Fruit fly (Drosophila melanogaster) whole organism, embryonic: Measurements from ENCODE around the gene CG7907.

ENCODE experiments used
- BtbVII ChIP-seq: fragments of 200-800 bp; sonication (Bioruptor generic); optimal IDR thresholded peaks from 3 replicates; lab custom pipeline; 2017; ENCODE audit warnings: missing biosample characterization, mild to moderate bottlenecking, missing genetic modification characterization
- CG10431 ChIP-seq: fragments of 200-800 bp; sonication (Bioruptor generic); optimal IDR thresholded peaks from 3 replicates; lab custom pipeline; 2018; ENCODE audit warnings: missing biosample characterization, mild to moderate bottlenecking, missing genetic modification characterization
- CG10543 ChIP-seq: fragments of 200-800 bp; sonication (Bioruptor generic); optimal IDR thresholded peaks from 3 replicates; lab custom pipeline; 2017; ENCODE audit warnings: missing biosample characterization, mild to moderate bottlenecking, missing genetic modification characterization, moderate library complexity
- CG11456 ChIP-seq: fragments of 200-800 bp; sonication (Bioruptor generic); IDR thresholded peaks from 3 replicates; pipeline ENCODE4 v1.3.6; 2022; ENCODE audit warnings: missing biosample characterization, missing genetic modification characterization
- CG11695 ChIP-seq: fragments of 200-800 bp; sonication (Bioruptor generic); IDR thresholded peaks from 3 replicates; pipeline ENCODE4 v1.3.6; 2022; ENCODE audit warnings: missing biosample characterization, missing genetic modification characterization
- CG12942 ChIP-seq: fragments of 200-800 bp; sonication (Bioruptor generic); optimal IDR thresholded peaks from 3 replicates; lab custom pipeline; 2016; ENCODE audit warnings: missing biosample characterization, missing genetic modification characterization
- CG13775 ChIP-seq: fragments of 200-800 bp; sonication (Bioruptor generic); optimal IDR thresholded peaks from 3 replicates; lab custom pipeline; 2017; ENCODE audit warnings: missing biosample characterization, mild to moderate bottlenecking, missing genetic modification characterization
- CG15073 ChIP-seq: fragments of 200-800 bp; sonication (Bioruptor generic); optimal IDR thresholded peaks from 2 replicates; lab custom pipeline; 2016; ENCODE audit warnings: missing biosample characterization, missing genetic modification characterization
- CG17186 ChIP-seq: fragments of 200-800 bp; sonication (Bioruptor generic); optimal IDR thresholded peaks from 3 replicates; lab custom pipeline; 2017; ENCODE audit warnings: missing biosample characterization, missing genetic modification reagents, missing genetic modification characterization
- CG17359 ChIP-seq: fragments of 200-800 bp; sonication (Bioruptor generic); optimal IDR thresholded peaks from 3 replicates; lab custom pipeline; 2018; ENCODE audit warnings: missing biosample characterization, mild to moderate bottlenecking, missing genetic modification characterization, moderate library complexity
- CG17802 ChIP-seq: fragments of 200-800 bp; sonication (Bioruptor generic); optimal IDR thresholded peaks from 2 replicates; lab custom pipeline; 2018; ENCODE audit warnings: missing biosample characterization, mild to moderate bottlenecking, missing genetic modification characterization, moderate library complexity
- CG17829 ChIP-seq: fragments of 200-800 bp; optimal IDR thresholded peaks from 2 replicates; lab custom pipeline; 2019; ENCODE audit warnings: missing biosample characterization, mild to moderate bottlenecking, missing genetic modification characterization, moderate library complexity
- CG1832 ChIP-seq: fragments of 200-800 bp; sonication (Bioruptor generic); optimal IDR thresholded peaks from 2 replicates; lab custom pipeline; 2017; ENCODE audit warnings: missing biosample characterization, mild to moderate bottlenecking, missing genetic modification characterization, inconsistent platforms
- CG18476 ChIP-seq: fragments of 200-800 bp; sonication (Bioruptor generic); optimal IDR thresholded peaks from 2 replicates; lab custom pipeline; 2016; ENCODE audit warnings: missing biosample characterization, mild to moderate bottlenecking, missing genetic modification characterization
- CG2678 ChIP-seq: fragments of 200-800 bp; sonication (Bioruptor generic); optimal IDR thresholded peaks from 3 replicates; lab custom pipeline; 2019; ENCODE audit warnings: missing biosample characterization, mild to moderate bottlenecking, missing genetic modification characterization, moderate library complexity
- CG31365 ChIP-seq: fragments of 200-800 bp; sonication (Bioruptor generic); optimal IDR thresholded peaks from 2 replicates; lab custom pipeline; 2018; ENCODE audit warnings: missing biosample characterization, mild to moderate bottlenecking, missing genetic modification characterization
- CG32772 ChIP-seq: fragments of 200-800 bp; sonication (Bioruptor generic); IDR thresholded peaks from 2 replicates; pipeline ENCODE4 v1.3.6; 2022; ENCODE audit warnings: missing biosample characterization, missing genetic modification characterization
- CG3281 ChIP-seq: fragments of 200-800 bp; sonication (Bioruptor generic); optimal IDR thresholded peaks from 3 replicates; lab custom pipeline; 2017; ENCODE audit warnings: missing biosample characterization, mild to moderate bottlenecking, missing genetic modification characterization
- CG3847 ChIP-seq: fragments of 200-800 bp; sonication (Bioruptor generic); IDR thresholded peaks from 2 replicates; pipeline ENCODE4 v1.3.6; 2022; ENCODE audit warnings: missing biosample characterization, missing genetic modification characterization
- CG4360 ChIP-seq: fragments of 200-800 bp; sonication (Bioruptor generic); IDR thresholded peaks from 2 replicates; pipeline ENCODE4 v1.3.6; 2022; ENCODE audit warnings: missing biosample characterization, missing genetic modification characterization
- CG7357 ChIP-seq: fragments of 200-800 bp; sonication (Bioruptor generic); IDR thresholded peaks from 3 replicates; pipeline ENCODE4 v1.3.6; 2022; ENCODE audit warnings: missing biosample characterization, missing genetic modification characterization
- CG8089 ChIP-seq: fragments of 200-800 bp; sonication (Bioruptor generic); optimal IDR thresholded peaks from 3 replicates; lab custom pipeline; 2016; ENCODE audit warnings: missing biosample characterization, missing genetic modification characterization
- CoRest ChIP-seq: fragments of 200-800 bp; sonication (Bioruptor generic); optimal IDR thresholded peaks from 3 replicates; lab custom pipeline; 2018; ENCODE audit warnings: missing biosample characterization, mild to moderate bottlenecking, missing genetic modification characterization, moderate library complexity
- D ChIP-seq, 2 experiments: fragments of 200-800 bp in 1 of 2; fragments of >200 bp in 1 of 2; sonication (Bioruptor generic) in 1 of 2; optimal IDR thresholded peaks; 2 replicates in 1 of 2; 3 replicates in 1 of 2; lab custom pipeline; 2017; ENCODE audit warnings: mild to moderate bottlenecking in 1 of 2, missing biosample characterization in 1 of 2, missing genetic modification characterization in 1 of 2, missing genetic modification reagents in 1 of 2
- D19A ChIP-seq: fragments of 200-800 bp; optimal IDR thresholded peaks from 3 replicates; lab custom pipeline; 2019; ENCODE audit warnings: missing biosample characterization, mild to moderate bottlenecking, missing genetic modification characterization, moderate library complexity
- Deaf1 ChIP-seq: fragments of 200-800 bp; optimal IDR thresholded peaks from 3 replicates; lab custom pipeline; 2019; ENCODE audit warnings: missing biosample characterization, mild to moderate bottlenecking, missing genetic modification characterization, moderate library complexity
- H15 ChIP-seq: fragments of 200-800 bp; sonication (Bioruptor generic); IDR thresholded peaks from 3 replicates; pipeline ENCODE4 v1.3.6; 2022; ENCODE audit warnings: missing biosample characterization, missing genetic modification characterization
- HLH3B ChIP-seq: fragments of 200-800 bp; sonication (Bioruptor generic); IDR thresholded peaks from 2 replicates; pipeline ENCODE4 v1.3.6; 2022; ENCODE audit warnings: missing biosample characterization, missing genetic modification characterization
- Meics ChIP-seq: fragments of 200-800 bp; sonication (Bioruptor generic); optimal IDR thresholded peaks from 2 replicates; lab custom pipeline; 2017; ENCODE audit warnings: missing biosample characterization, mild to moderate bottlenecking, missing genetic modification characterization
- Nf-YC ChIP-seq: fragments of 200-800 bp; optimal IDR thresholded peaks from 3 replicates; lab custom pipeline; 2019; ENCODE audit warnings: missing biosample characterization, mild to moderate bottlenecking, missing genetic modification characterization, moderate library complexity
- Ravus ChIP-seq: fragments of 200-800 bp; sonication (Bioruptor generic); IDR thresholded peaks from 2 replicates; pipeline ENCODE4 v1.3.6; 2022; ENCODE audit warnings: missing biosample characterization, missing genetic modification characterization
- Sry-δ ChIP-seq: fragments of 200-800 bp; sonication (Bioruptor generic); optimal IDR thresholded peaks from 2 replicates; lab custom pipeline; 2016; ENCODE audit warnings: missing biosample characterization, missing genetic modification characterization
- Taf1 ChIP-seq: fragments of 200-800 bp; sonication (Bioruptor generic); IDR thresholded peaks from 2 replicates; pipeline ENCODE4 v1.3.6; 2022; ENCODE audit warnings: missing biosample characterization, missing genetic modification characterization
- ara ChIP-seq: fragments of 200-800 bp; sonication (Bioruptor generic); IDR thresholded peaks from 2 replicates; pipeline ENCODE4 v1.3.6; 2022; ENCODE audit warnings: missing biosample characterization, missing genetic modification characterization
- bcd ChIP-seq: fragments of 200-800 bp; sonication (Bioruptor generic); optimal IDR thresholded peaks from 2 replicates; lab custom pipeline; 2017; ENCODE audit warnings: missing biosample characterization, mild to moderate bottlenecking, missing genetic modification characterization
- hb ChIP-seq: fragments of 200-800 bp; sonication (Bioruptor generic); IDR thresholded peaks from 3 replicates; pipeline ENCODE4 v1.3.6; 2022; ENCODE audit warnings: missing biosample characterization, missing genetic modification characterization; ENCODE audit not compliant: partially characterized antibody
- lilli ChIP-seq: fragments of 200-800 bp; sonication (Bioruptor generic); optimal IDR thresholded peaks from 3 replicates; lab custom pipeline; 2016; ENCODE audit warnings: missing biosample characterization, missing genetic modification characterization
- pb ChIP-seq: fragments of 200-800 bp; sonication (Bioruptor generic); optimal IDR thresholded peaks from 3 replicates; lab custom pipeline; 2016; ENCODE audit warnings: missing biosample characterization, missing genetic modification characterization
- pros ChIP-seq: fragments of 200-800 bp; sonication (Bioruptor generic); optimal IDR thresholded peaks from 3 replicates; lab custom pipeline; 2019; ENCODE audit warnings: missing biosample characterization, mild to moderate bottlenecking, missing genetic modification characterization, moderate library complexity
- pum ChIP-seq: fragments of 200-800 bp; sonication (Bioruptor generic); optimal IDR thresholded peaks from 2 replicates; lab custom pipeline; 2016; ENCODE audit warnings: missing biosample characterization, missing genetic modification characterization
- row ChIP-seq: fragments of 200-800 bp; sonication (Bioruptor generic); IDR thresholded peaks from 3 replicates; pipeline ENCODE4 v1.3.6; 2022; ENCODE audit warnings: missing biosample characterization, missing genetic modification characterization
- scrt ChIP-seq: fragments of 200-800 bp; sonication (Bioruptor generic); optimal IDR thresholded peaks from 2 replicates; lab custom pipeline; 2018; ENCODE audit warnings: missing biosample characterization, mild to moderate bottlenecking, missing genetic modification characterization, moderate library complexity
- sens-2 ChIP-seq: fragments of 200-800 bp; sonication (Bioruptor generic); IDR thresholded peaks from 2 replicates; pipeline ENCODE4 v1.3.6; 2022; ENCODE audit warnings: missing biosample characterization, missing genetic modification characterization
- shn ChIP-seq: fragments of 200-800 bp; sonication (Bioruptor generic); optimal IDR thresholded peaks from 3 replicates; lab custom pipeline; 2016; ENCODE audit warnings: missing biosample characterization, missing genetic modification characterization
- slou ChIP-seq: fragments of 200-800 bp; sonication (Bioruptor generic); optimal IDR thresholded peaks from 3 replicates; lab custom pipeline; 2016; ENCODE audit warnings: missing biosample characterization, missing genetic modification characterization
- twi ChIP-seq: fragments of 200-800 bp; optimal IDR thresholded peaks from 2 replicates; lab custom pipeline; 2019; ENCODE audit warnings: missing biosample characterization, mild to moderate bottlenecking, missing genetic modification characterization, moderate library complexity
- unc-4 ChIP-seq: fragments of 200-800 bp; sonication (Bioruptor generic); IDR thresholded peaks from 2 replicates; pipeline ENCODE4 v1.3.6; 2022; ENCODE audit warnings: missing biosample characterization, missing genetic modification characterization; ENCODE audit not compliant: partially characterized antibody
- vfl ChIP-seq: fragments of 200-800 bp; sonication (Bioruptor generic); optimal IDR thresholded peaks from 2 replicates; lab custom pipeline; 2016; ENCODE audit warnings: missing biosample characterization, missing genetic modification characterization
- vnd ChIP-seq: fragments of 200-800 bp; sonication (Bioruptor generic); IDR thresholded peaks from 3 replicates; pipeline ENCODE4 v1.3.6; 2022; ENCODE audit warnings: missing biosample characterization, missing genetic modification characterization; ENCODE audit not compliant: partially characterized antibody

CG7907 gene

DNA sequence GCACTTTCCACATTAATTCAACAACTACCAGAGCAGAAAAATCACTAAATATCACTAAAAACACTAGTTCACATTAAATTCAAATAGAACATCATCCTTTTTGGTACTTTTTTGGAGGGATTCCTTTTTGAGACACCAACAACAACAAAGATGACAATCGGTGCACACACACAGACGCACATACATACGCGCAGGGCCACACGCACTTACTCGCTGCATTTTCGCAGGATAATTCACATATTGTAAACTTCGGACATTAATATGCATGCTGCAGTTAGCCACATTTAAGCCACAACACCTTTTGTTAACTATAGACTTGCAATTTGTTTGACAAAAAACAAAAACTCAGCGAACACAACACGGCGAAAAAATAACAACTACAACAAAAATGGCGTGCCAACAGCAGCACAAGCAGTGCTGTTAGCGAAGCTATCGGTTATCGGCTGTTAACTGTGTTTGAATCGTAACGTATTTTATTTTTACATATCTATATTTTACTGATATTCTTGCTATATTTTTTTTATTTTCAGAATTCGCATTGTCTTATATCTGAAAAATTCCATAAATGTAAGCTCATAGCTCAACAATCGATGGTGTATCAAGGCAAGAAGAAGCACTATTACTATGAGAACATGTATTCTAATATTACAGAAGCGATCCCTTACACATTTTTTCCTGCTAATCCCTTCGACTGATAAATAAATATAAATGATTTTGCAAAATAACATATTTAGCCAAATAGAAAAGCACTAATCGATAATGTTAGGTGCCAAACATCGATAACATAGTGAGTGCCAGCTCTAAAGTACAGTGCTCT, 44.0 kb upstream of the CG7907 start (continued):
- TF ChIP-seq lilli (GFP tag; lab: Kevin White, UChicago): peak; percentile 5
- TF ChIP-seq CG3281 (GFP tag; lab: Kevin White, UChicago): no peak
- TF ChIP-seq Taf1: no peak
- TF ChIP-seq slou (GFP tag; lab: Kevin White, UChicago): no peak
- TF ChIP-seq CG10431 (GFP tag; lab: Kevin White, UChicago): no peak
- TF ChIP-seq CG13775 (GFP tag; lab: Kevin White, UChicago): no peak
- TF ChIP-seq bcd: no peak
- TF ChIP-seq D19A (tag; lab: Kevin White, UChicago): no peak
- no peak for TF ChIP-seq CG17829 (tag; lab: Kevin White, UChicago)
- no peak for TF ChIP-seq CG3847
- no peak for TF ChIP-seq CG11456 (GFP tag; lab: Robert Waterston, UW)
- no peak for TF ChIP-seq ara (GFP tag; lab: Robert Waterston, UW)
- TF ChIP-seq unc-4 (GFP tag; lab: Robert Waterston, UW): peak; percentile 64; the same call in 1 of the 2 replicates
- TF ChIP-seq sens-2 (GFP tag; lab: Robert Waterston, UW): no peak
- no peak for TF ChIP-seq Meics
- TF ChIP-seq row (GFP tag; lab: Robert Waterston, UW): peak; percentile 66
- peak; percentile 60; the same call in 1 of the 3 replicates for TF ChIP-seq hb (GFP tag; lab: Robert Waterston, UW)
- TF ChIP-seq HLH3B (GFP tag; lab: Robert Waterston, UW): no peak
- no peak for TF ChIP-seq CG10543 (GFP tag; lab: Kevin White, UChicago)
- TF ChIP-seq vfl: no peak
- no peak for TF ChIP-seq H15 (GFP tag; lab: Robert Waterston, UW)
- TF ChIP-seq CG7357 (GFP tag; lab: Robert Waterston, UW): no peak
- no peak for TF ChIP-seq Deaf1 (tag; lab: Kevin White, UChicago)
- no peak for TF ChIP-seq scrt (GFP tag; lab: Kevin White, UChicago)
- TF ChIP-seq CG17359: no peak
- TF ChIP-seq pb (GFP tag; lab: Kevin White, UChicago): no peak
- no peak for TF ChIP-seq CG17802 (tag; lab: Kevin White, UChicago)
- no peak for TF ChIP-seq CG8089
- TF ChIP-seq CG2678: no peak
- TF ChIP-seq pros (GFP tag; lab: Kevin White, UChicago): no peak
- no peak for TF ChIP-seq Ravus (GFP tag; lab: Robert Waterston, UW)
- TF ChIP-seq CG12942: no peak
- peak; percentile 79 for TF ChIP-seq Sry-δ (GFP tag; lab: Kevin White, UChicago)
- peak; percentile 70 for TF ChIP-seq vnd
- TF ChIP-seq CG11695 (GFP tag; lab: Robert Waterston, UW): 0 out of 3 replicates have a peak, but pooled peaks have one; percentile 13
- TF ChIP-seq twi (tag; lab: Kevin White, UChicago): no peak
- TF ChIP-seq CG1832 (GFP tag; lab: Kevin White, UChicago): no peak
- no peak for TF ChIP-seq CG32772
- TF ChIP-seq CoRest: no peak
- peak; percentile 98 for TF ChIP-seq CG17186
- peak; percentile 91 for TF ChIP-seq CG4360 (GFP tag; lab: Robert Waterston, UW)
- no peak for TF ChIP-seq BtbVII (GFP tag; lab: Kevin White, UChicago)
- TF ChIP-seq CG31365 (tag; lab: Kevin White, UChicago): peak; percentile 19
- no peak for TF ChIP-seq shn (GFP tag; lab: Kevin White, UChicago)
- TF ChIP-seq CG18476 (GFP tag; lab: Kevin White, UChicago): no peak
- TF ChIP-seq Nf-YC (tag; lab: Kevin White, UChicago): no peak
- TF ChIP-seq pum (GFP tag; lab: Kevin White, UChicago): no peak
- TF ChIP-seq D (optimal IDR thresholded peaks at IDR 0.05; lab: Kevin White, UChicago): no peak
- no peak for TF ChIP-seq D (GFP tag; optimal IDR thresholded peaks at IDR 0.05; lab: Kevin White, UChicago)
- no peak for TF ChIP-seq CG15073 (GFP tag; lab: Kevin White, UChicago)
